Fruit fly (Drosophila melanogaster): Measurements from ENCODE around the gene al.

DNA sequence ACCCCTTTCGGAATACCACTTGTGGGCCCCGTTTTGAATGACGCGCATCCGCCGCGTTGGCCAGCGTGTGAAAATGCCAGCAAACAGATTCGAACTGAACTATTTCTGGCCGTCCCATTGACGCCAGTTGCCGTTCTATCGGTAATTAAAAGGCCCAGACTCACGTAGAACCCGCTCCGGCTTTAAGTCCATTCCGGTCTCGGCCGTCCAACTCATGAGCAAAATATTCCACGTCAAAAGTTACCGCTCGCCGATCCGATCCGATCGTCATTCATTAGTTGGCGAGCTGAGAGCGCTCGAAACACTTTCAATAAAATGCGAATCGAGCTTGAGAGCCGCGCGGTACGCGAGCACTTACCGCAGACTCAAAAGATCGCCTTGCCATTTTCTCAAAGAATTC, 56.5 kb downstream of the al start:
- TF ChIP-seq Abd-B (GFP tag; optimal IDR thresholded peaks at IDR 0.05): no peak
- TF ChIP-seq CG32264 (GFP tag; optimal IDR thresholded peaks at IDR 0.05): no peak
- no peak for TF ChIP-seq Jra (GFP tag; optimal IDR thresholded peaks at IDR 0.05)
- no peak for TF ChIP-seq Myc (optimal IDR thresholded peaks at IDR 0.05)
- TF ChIP-seq Hnf4 (GFP tag; optimal IDR thresholded peaks at IDR 0.05): no peak
- no peak for TF ChIP-seq N (GFP tag; optimal IDR thresholded peaks at IDR 0.05)
- no peak for TF ChIP-seq br (GFP tag; optimal IDR thresholded peaks at IDR 0.05)
- TF ChIP-seq usp (GFP tag; optimal IDR thresholded peaks at IDR 0.05): no peak
- TF ChIP-seq Dfd (GFP tag; optimal IDR thresholded peaks at IDR 0.05): no peak
- no peak for TF ChIP-seq HLH106 (tag; optimal IDR thresholded peaks at IDR 0.05)
- no peak for TF ChIP-seq fru (GFP tag; optimal IDR thresholded peaks at IDR 0.05)

Data from whole organism, wandering third instar larva.